Worm (Caenorhabditis elegans): Measurements from ENCODE around the gene F15H10.10.

F15H10.10 gene

ce11 chrV:10425098-10425497, 8.3 kb upstream of the F15H10.10 start, which contains the start of gene col-12:
TSS of gene col-12 (minus strand) at chrV:10425198.
- no peak for TF ChIP-seq unc-62 (GFP tag; optimal IDR thresholded peaks at IDR 0.05)

DNA sequence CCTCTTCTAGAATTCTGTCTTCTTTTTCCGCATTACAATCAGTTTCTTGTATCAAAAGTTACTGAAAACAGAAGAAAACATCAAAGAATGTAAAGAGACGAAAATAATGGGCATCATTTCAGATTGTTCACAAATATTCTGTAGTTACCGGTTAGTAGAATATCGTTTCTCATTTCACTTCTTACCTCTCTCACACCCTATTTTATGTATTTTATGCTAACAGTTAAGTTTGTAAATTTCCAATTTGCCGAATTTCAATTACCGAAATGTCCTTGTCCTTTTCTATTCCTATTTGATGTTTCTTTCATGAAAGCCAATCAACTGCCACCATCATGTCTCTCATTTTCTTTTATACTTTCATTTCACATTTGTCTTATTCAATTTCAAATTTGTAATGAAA, 6.7 kb upstream of the F15H10.10 start:
- no peak for TF ChIP-seq unc-62 (GFP tag; optimal IDR thresholded peaks at IDR 0.05)

DNA sequence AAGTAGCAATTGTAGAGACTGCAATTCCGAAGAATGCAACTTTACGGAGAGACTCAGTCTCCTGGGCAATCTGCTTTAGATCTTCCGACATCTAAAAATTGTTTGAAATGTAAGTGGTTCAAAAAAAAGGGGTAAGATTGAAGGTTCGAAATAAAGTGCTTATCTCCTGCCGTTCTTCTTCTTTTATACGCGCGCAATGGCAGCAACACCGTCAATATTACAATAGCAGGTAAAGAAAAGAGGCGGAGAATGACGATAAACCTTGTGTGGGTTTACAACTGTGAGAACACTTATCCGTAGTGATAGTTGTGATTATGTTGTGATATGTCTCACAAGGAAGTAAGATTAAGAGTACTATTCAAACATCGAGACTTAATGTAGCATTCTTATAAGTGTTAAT, 5.0 kb upstream of the F15H10.10 start, which contains the start of gene col-13:
Gene col-13 (minus strand): TSS at position 101 of the 400 bp plus-strand sequence.
- TF ChIP-seq unc-62 (GFP tag; optimal IDR thresholded peaks at IDR 0.05), result no peak

DNA sequence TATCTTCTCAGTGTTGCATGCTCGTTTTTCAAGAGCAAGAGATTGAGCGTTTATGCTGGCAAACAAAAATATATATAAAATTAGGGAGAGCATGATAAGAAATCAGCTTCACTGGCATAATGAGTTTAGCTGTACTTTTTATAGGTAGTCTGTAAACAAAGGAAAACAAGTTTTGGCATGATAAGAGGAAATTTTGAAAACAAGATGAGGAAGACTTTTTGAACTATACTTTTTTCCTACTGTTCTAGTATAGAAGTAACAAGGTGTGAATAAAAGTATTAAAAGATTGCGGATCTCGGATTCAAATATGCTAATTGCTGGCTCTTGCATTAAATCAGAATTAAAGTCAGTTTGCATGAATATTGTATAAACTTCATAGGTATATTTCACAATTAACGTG, 2.1 kb upstream of the F15H10.10 start, which contains the start of gene F15H10.5:
Gene F15H10.5 (minus strand): TSS at position 101 of the 400 bp plus-strand sequence.
- no peak for TF ChIP-seq unc-62 (GFP tag; optimal IDR thresholded peaks at IDR 0.05)

ce11 chrV:10414610-10415009, 2.2 kb downstream of the F15H10.10 start, which contains the start of gene F15H10.9:
TSS of gene F15H10.9 (minus strand) at chrV:10414710.
- TF ChIP-seq unc-62 (GFP tag; optimal IDR thresholded peaks at IDR 0.05), result no peak

DNA sequence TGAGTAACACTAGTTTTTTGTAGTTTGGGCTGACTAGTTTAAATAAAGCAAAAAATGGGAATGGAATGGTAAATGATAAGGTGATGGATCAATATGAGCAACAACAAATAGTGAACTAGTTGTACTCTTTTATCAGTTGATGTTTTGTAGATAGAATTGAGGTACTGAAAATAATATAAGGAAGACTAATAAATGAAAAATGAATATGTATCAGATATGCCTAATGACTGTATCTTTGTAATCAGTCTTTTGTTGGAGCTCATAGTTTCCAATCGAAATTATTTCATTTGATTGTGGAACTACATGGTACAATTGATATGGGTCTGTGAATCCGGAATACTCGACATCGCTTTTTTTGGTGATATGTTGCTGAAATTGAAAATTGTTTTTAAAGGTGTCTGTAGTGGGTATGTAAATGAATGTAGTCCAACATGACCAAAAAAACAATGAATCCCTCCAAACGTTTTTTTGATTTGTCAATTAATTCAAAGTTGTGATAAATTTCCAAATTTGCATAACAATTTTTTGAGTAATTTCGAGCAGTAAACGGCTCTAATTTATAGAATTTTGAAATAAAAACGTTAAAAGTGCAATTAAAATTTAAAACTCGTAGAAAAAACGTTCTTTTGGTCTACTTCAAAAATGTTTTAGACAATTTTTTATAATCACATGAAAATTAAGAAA, 6.7 kb downstream of the F15H10.10 start, which contains the start of gene F15H10.12:
Gene F15H10.12 (minus strand): TSS at position 51 of the 684 bp plus-strand sequence.
- TF ChIP-seq unc-62 (GFP tag; optimal IDR thresholded peaks at IDR 0.05), result no peak

DNA sequence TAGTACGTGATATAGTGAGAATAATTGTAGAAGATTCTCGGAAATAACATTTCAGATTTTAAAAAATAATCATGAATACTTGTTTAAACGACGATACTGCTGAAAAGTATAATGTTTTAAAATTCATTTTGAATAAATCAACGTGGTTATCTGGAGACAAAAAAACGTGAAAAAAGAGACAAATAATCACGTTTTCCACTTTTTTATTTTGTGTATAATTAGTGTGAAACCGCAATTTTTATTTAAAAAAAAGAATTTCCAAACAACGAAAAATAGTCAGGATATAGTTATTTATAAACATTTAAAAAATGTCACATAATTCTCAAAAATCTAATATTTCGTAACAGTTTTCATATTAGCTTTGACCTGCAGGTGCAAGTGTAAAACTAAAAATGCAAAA, 10.5 kb downstream of the F15H10.10 start, which contains the start of gene F15H10.7:
Gene F15H10.7 (minus strand): TSS at position 101 of the 400 bp plus-strand sequence.
- no peak for TF ChIP-seq unc-62 (GFP tag; optimal IDR thresholded peaks at IDR 0.05)

ce11 chrV:10404701-10405100, 12.1 kb downstream of the F15H10.10 start:
- TF ChIP-seq unc-62 (GFP tag; optimal IDR thresholded peaks at IDR 0.05), result no peak

DNA sequence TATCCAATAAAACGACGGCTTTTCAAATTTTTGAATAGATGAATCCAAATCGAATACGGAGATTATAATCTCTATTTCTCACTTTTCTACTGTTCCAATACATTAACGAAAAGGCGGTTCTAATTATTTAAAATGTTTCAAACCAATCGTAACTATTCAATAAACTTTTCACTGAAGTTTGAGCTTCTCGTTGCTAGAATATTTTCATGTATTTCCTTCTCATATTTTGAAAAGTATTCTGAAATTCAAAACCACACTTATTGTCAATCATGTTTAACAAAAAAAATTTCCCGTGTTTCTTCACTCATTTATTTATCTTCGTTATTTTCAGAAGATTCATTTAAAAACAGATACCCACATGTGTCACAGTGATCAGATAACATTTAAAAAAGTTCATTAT, 14.0 kb downstream of the F15H10.10 start, which contains the start of gene F15H10.8:
Gene F15H10.8 (minus strand): TSS at position 101 of the 400 bp plus-strand sequence.
- no peak for TF ChIP-seq unc-62 (GFP tag; optimal IDR thresholded peaks at IDR 0.05)

- no peak for TF ChIP-seq unc-62 (GFP tag; optimal IDR thresholded peaks at IDR 0.05)
Observed at ce11 chrV:10399290-10399689, 17.5 kb downstream of the F15H10.10 start.

- TF ChIP-seq unc-62 (GFP tag; optimal IDR thresholded peaks at IDR 0.05), result no peak
Observed at ce11 chrV:10398431-10398830, 18.4 kb downstream of the F15H10.10 start, which contains the start of gene ugt-2. TSS of gene ugt-2 (plus strand) at chrV:10398801.

- no peak for TF ChIP-seq unc-62 (GFP tag; optimal IDR thresholded peaks at IDR 0.05)
Observed at ce11 chrV:10395173-10395766, 21.6 kb downstream of the F15H10.10 start, which contains the start of the genes col-151 and ugt-1. TSS of gene col-151 (minus strand) at chrV:10395223. TSS of gene ugt-1 (plus strand) at chrV:10395663.

ce11 chrV:10393708-10394107, 23.1 kb downstream of the F15H10.10 start:
- no peak for TF ChIP-seq unc-62 (GFP tag; optimal IDR thresholded peaks at IDR 0.05)

DNA sequence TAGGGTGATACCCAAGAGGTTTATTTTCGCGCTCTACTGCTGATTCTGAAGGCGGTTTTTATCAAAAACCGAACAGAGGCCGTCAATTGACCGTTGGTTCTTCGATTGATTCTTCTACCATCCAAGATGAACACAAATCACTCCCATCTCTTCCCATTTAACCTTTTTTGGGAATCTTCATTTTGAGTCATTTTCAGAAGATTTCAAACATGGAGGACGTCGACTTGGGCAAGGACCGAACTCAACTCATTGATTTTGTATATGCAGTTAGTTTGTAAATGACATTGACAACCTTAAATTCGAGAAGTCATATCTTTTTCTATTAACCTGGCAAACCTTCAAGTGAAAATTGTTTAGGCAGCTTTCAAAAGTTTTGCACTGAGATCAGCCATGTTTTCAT, 28.5 kb downstream of the F15H10.10 start, which contains the start of gene AC3.5:
Gene AC3.5 (plus strand): TSS at position 210 of the 400 bp plus-strand sequence.
- TF ChIP-seq unc-62 (GFP tag; optimal IDR thresholded peaks at IDR 0.05), result no peak

DNA sequence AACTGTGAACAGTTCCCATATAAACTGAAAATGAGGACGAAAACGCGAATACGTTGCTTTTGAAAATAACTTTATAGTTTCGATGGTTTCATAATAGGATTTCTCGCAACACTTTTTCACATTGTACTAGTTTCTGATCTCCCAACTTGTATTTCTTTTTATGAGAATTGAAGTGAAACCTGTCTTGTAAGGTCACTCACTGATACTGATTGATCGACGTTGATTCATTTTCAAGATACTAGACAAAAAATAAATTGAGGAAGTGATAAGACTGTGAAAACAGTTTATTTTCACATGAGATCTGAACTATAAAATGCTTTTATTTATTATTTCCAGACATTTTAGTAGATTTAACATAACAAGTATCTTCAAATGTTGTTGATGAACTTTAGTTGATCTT, 29.4 kb downstream of the F15H10.10 start:
- TF ChIP-seq unc-62 (GFP tag; optimal IDR thresholded peaks at IDR 0.05), result no peak

- TF ChIP-seq unc-62 (GFP tag; optimal IDR thresholded peaks at IDR 0.05), result no peak
Observed at ce11 chrV:10383950-10384349, 32.9 kb downstream of the F15H10.10 start, which contains the start of gene spe-10. TSS of gene spe-10 (plus strand) at chrV:10384250.
